Fruit fly (Drosophila melanogaster) whole organism, embryonic: ENCODE results near the gene CG17819.

ENCODE experiments used
- Bgb ChIP-seq: fragments of 200-800 bp; sonication (Bioruptor generic); IDR thresholded peaks from 2 replicates; pipeline ENCODE4 v1.3.6; 2022; ENCODE audit warnings: missing biosample characterization, missing genetic modification characterization; ENCODE audit not compliant: partially characterized antibody
- CG10267 ChIP-seq: fragments of 200-800 bp; sonication (Bioruptor generic); optimal IDR thresholded peaks from 2 replicates; lab custom pipeline; 2018; ENCODE audit warnings: missing biosample characterization, mild to moderate bottlenecking, missing genetic modification characterization, moderate library complexity
- CG10274 ChIP-seq: fragments of 200-800 bp; sonication (Bioruptor generic); optimal IDR thresholded peaks from 3 replicates; lab custom pipeline; 2017; ENCODE audit warnings: missing biosample characterization, mild to moderate bottlenecking, missing genetic modification characterization
- CG10979 ChIP-seq: fragments of 200-800 bp; sonication (Bioruptor generic); optimal IDR thresholded peaks from 2 replicates; lab custom pipeline; 2018; ENCODE audit warnings: missing biosample characterization, mild to moderate bottlenecking, missing genetic modification characterization, moderate library complexity
- CG15514 ChIP-seq: fragments of 200-800 bp; sonication (Bioruptor generic); optimal IDR thresholded peaks from 3 replicates; lab custom pipeline; 2017; ENCODE audit warnings: missing biosample characterization, missing genetic modification characterization, mild to moderate bottlenecking, moderate library complexity, missing genetic modification reagents
- CG2120 ChIP-seq: fragments of 200-800 bp; sonication (Bioruptor generic); optimal IDR thresholded peaks from 3 replicates; lab custom pipeline; 2016; ENCODE audit warnings: missing biosample characterization, missing genetic modification characterization
- CG3065 ChIP-seq: fragments of 200-800 bp; sonication (Bioruptor generic); optimal IDR thresholded peaks from 2 replicates; lab custom pipeline; 2016; ENCODE audit warnings: missing biosample characterization, missing genetic modification characterization
- CG34376 ChIP-seq: fragments of 200-800 bp; sonication (Bioruptor generic); optimal IDR thresholded peaks from 2 replicates; lab custom pipeline; 2018; ENCODE audit warnings: missing biosample characterization, mild to moderate bottlenecking, missing genetic modification characterization
- CG7987 ChIP-seq: fragments of 200-800 bp; sonication (Bioruptor generic); optimal IDR thresholded peaks from 2 replicates; lab custom pipeline; 2018; ENCODE audit warnings: missing biosample characterization, mild to moderate bottlenecking, missing genetic modification characterization, moderate library complexity
- CG9797 ChIP-seq: fragments of 200-800 bp; sonication (Bioruptor generic); optimal IDR thresholded peaks from 3 replicates; lab custom pipeline; 2018; ENCODE audit warnings: missing biosample characterization, mild to moderate bottlenecking, missing genetic modification characterization
- CG9932 ChIP-seq: fragments of 200-800 bp; sonication (Bioruptor generic); IDR thresholded peaks from 2 replicates; pipeline ENCODE4 v1.3.6; 2022; ENCODE audit warnings: missing biosample characterization, missing genetic modification characterization
- CTCF ChIP-seq: fragments of 200-800 bp; sonication (Bioruptor generic); optimal IDR thresholded peaks from 2 replicates; lab custom pipeline; 2017; ENCODE audit warnings: missing biosample characterization, mild to moderate bottlenecking, missing genetic modification characterization, moderate library complexity
- Dll ChIP-seq: fragments of 200-800 bp; sonication (Bioruptor generic); IDR thresholded peaks from 4 replicates; pipeline ENCODE4 v1.3.6; 2022; ENCODE audit warnings: missing biosample characterization, missing genetic modification characterization; ENCODE audit not compliant: partially characterized antibody
- Dp ChIP-seq: fragments of 200-800 bp; sonication (Bioruptor generic); optimal IDR thresholded peaks from 2 replicates; lab custom pipeline; 2018; ENCODE audit warnings: missing biosample characterization, mild to moderate bottlenecking, missing genetic modification characterization, moderate library complexity
- Dref ChIP-seq: fragments of 200-800 bp; sonication (Bioruptor generic); IDR thresholded peaks from 2 replicates; pipeline ENCODE4 v1.3.6; 2022; ENCODE audit warnings: missing biosample characterization, missing genetic modification characterization
- Ets65A ChIP-seq: fragments of 200-800 bp; sonication (Bioruptor generic); peaks from one replicate; lab custom pipeline; 2016; ENCODE audit warnings: missing biosample characterization, missing genetic modification characterization
- HHEX ChIP-seq: fragments of 200-800 bp; sonication (Bioruptor generic); optimal IDR thresholded peaks from 3 replicates; lab custom pipeline; 2017; ENCODE audit warnings: missing biosample characterization, mild to moderate bottlenecking, missing genetic modification characterization, missing genetic modification reagents
- Hmx ChIP-seq: fragments of 200-800 bp; sonication (Bioruptor generic); optimal IDR thresholded peaks from 2 replicates; lab custom pipeline; 2016; ENCODE audit warnings: missing biosample characterization, missing genetic modification characterization
- Lhr ChIP-seq: fragments of 200-800 bp; sonication (Bioruptor generic); optimal IDR thresholded peaks from 3 replicates; lab custom pipeline; 2017; ENCODE audit warnings: mild to moderate bottlenecking, missing biosample characterization, missing genetic modification reagents, missing genetic modification characterization
- Med ChIP-seq: fragments of 200-800 bp; sonication (Bioruptor generic); peaks from one replicate; lab custom pipeline; 2016; ENCODE audit warnings: missing biosample characterization, missing genetic modification characterization, mild to moderate bottlenecking, inconsistent platforms, moderate library complexity
- NFAT ChIP-seq: fragments of 200-800 bp; sonication (Bioruptor generic); IDR thresholded peaks from 2 replicates; pipeline ENCODE4 v1.3.6; 2022; ENCODE audit warnings: missing biosample characterization, missing genetic modification characterization
- Nf-YA ChIP-seq: fragments of 200-800 bp; sonication (Bioruptor generic); IDR thresholded peaks from 2 replicates; pipeline ENCODE4 v1.3.6; 2022; ENCODE audit warnings: missing biosample characterization, missing genetic modification characterization
- Oli ChIP-seq: fragments of 200-800 bp; sonication (Bioruptor generic); optimal IDR thresholded peaks from 2 replicates; lab custom pipeline; 2018; ENCODE audit warnings: missing biosample characterization, mild to moderate bottlenecking, missing genetic modification characterization, moderate library complexity
- Ptx1 ChIP-seq: fragments of 200-800 bp; sonication (Bioruptor generic); IDR thresholded peaks from 2 replicates; pipeline ENCODE4 v1.3.6; 2022; ENCODE audit warnings: missing biosample characterization, missing genetic modification characterization
- Six4 ChIP-seq: fragments of 200-800 bp; sonication (Bioruptor generic); optimal IDR thresholded peaks from 2 replicates; lab custom pipeline; 2016; ENCODE audit warnings: missing biosample characterization, missing genetic modification characterization
- Spps ChIP-seq: fragments of 200-800 bp; sonication (Bioruptor generic); optimal IDR thresholded peaks from 2 replicates; lab custom pipeline; 2018; ENCODE audit warnings: missing biosample characterization, mild to moderate bottlenecking, missing genetic modification characterization
- Sry-β ChIP-seq: fragments of 200-800 bp; sonication (Bioruptor generic); optimal IDR thresholded peaks from 2 replicates; lab custom pipeline; 2018; ENCODE audit warnings: missing biosample characterization, mild to moderate bottlenecking, missing genetic modification characterization, moderate library complexity
- Xrp1 ChIP-seq: fragments of 200-800 bp; sonication (Bioruptor generic); IDR thresholded peaks from 2 replicates; pipeline ENCODE4 v1.3.6; 2022; ENCODE audit warnings: missing biosample characterization, missing genetic modification characterization
- al ChIP-seq: fragments of 200-800 bp; sonication (Bioruptor generic); IDR thresholded peaks from 2 replicates; pipeline ENCODE4 v1.3.6; 2022; ENCODE audit warnings: missing biosample characterization, missing genetic modification characterization
- aop ChIP-seq: fragments of 200-800 bp; sonication (Bioruptor generic); IDR thresholded peaks from 2 replicates; pipeline ENCODE4 v1.3.6; 2022; ENCODE audit warnings: missing biosample characterization, missing genetic modification characterization
- bab2 ChIP-seq: fragments of 200-800 bp; sonication (Bioruptor generic); optimal IDR thresholded peaks from 2 replicates; lab custom pipeline; 2016; ENCODE audit warnings: missing biosample characterization, missing genetic modification characterization
- cwo ChIP-seq: fragments of 200-800 bp; sonication (Bioruptor generic); optimal IDR thresholded peaks from 3 replicates; lab custom pipeline; 2017; ENCODE audit warnings: missing biosample characterization, missing genetic modification characterization, mild to moderate bottlenecking, moderate library complexity, missing genetic modification reagents
- dmrt99B ChIP-seq: fragments of 200-800 bp; sonication (Bioruptor generic); optimal IDR thresholded peaks from 2 replicates; lab custom pipeline; 2018; ENCODE audit warnings: missing biosample characterization, mild to moderate bottlenecking, missing genetic modification characterization, moderate library complexity
- en ChIP-seq: fragments of 200-800 bp; sonication (Bioruptor generic); optimal IDR thresholded peaks from 2 replicates; lab custom pipeline; 2016; ENCODE audit warnings: missing biosample characterization, missing genetic modification characterization
- eyg ChIP-seq: fragments of 200-800 bp; sonication (Bioruptor generic); optimal IDR thresholded peaks from 3 replicates; lab custom pipeline; 2016; ENCODE audit warnings: missing biosample characterization, missing genetic modification characterization
- gce ChIP-seq: fragments of 200-800 bp; sonication (Bioruptor generic); IDR thresholded peaks from 3 replicates; pipeline ENCODE4 v1.3.6; 2022; ENCODE audit warnings: missing biosample characterization, missing genetic modification characterization
- gro ChIP-seq: fragments of 200-800 bp; sonication (Bioruptor generic); optimal IDR thresholded peaks from 2 replicates; lab custom pipeline; 2016; ENCODE audit warnings: missing biosample characterization, missing genetic modification characterization
- gsb ChIP-seq: fragments of 200-800 bp; sonication (Bioruptor generic); IDR thresholded peaks from 2 replicates; pipeline ENCODE4 v1.3.6; 2022; ENCODE audit warnings: missing biosample characterization, missing genetic modification characterization
- jing ChIP-seq: fragments of 200-800 bp; sonication (Bioruptor generic); optimal IDR thresholded peaks from 2 replicates; lab custom pipeline; 2018; ENCODE audit warnings: missing biosample characterization, mild to moderate bottlenecking, missing genetic modification characterization
- kay ChIP-seq: fragments of 200-800 bp; sonication (Bioruptor generic); optimal IDR thresholded peaks from 2 replicates; lab custom pipeline; 2016; ENCODE audit warnings: missing biosample characterization, missing genetic modification characterization
- lilli ChIP-seq: fragments of 200-800 bp; sonication (Bioruptor generic); optimal IDR thresholded peaks from 3 replicates; lab custom pipeline; 2016; ENCODE audit warnings: missing biosample characterization, missing genetic modification characterization
- lov ChIP-seq, 2 experiments: fragments of 200-800 bp in 1 of 2; fragments of >200 bp in 1 of 2; sonication (Bioruptor generic) in 1 of 2; IDR thresholded peaks in 1 of 2; optimal IDR thresholded peaks in 1 of 2; 2 replicates in 1 of 2; 3 replicates in 1 of 2; pipeline versions ENCODE4 v1.3.6 to Lab custom; 2017 to 2022; ENCODE audit warnings: missing biosample characterization in 1 of 2, missing genetic modification characterization in 1 of 2
- mld ChIP-seq: fragments of 200-800 bp; sonication (Bioruptor generic); IDR thresholded peaks from 3 replicates; pipeline ENCODE4 v1.3.6; 2022; ENCODE audit warnings: missing biosample characterization, missing genetic modification characterization; ENCODE audit not compliant: partially characterized antibody
- pita ChIP-seq: fragments of 200-800 bp; sonication (Bioruptor generic); optimal IDR thresholded peaks from 2 replicates; lab custom pipeline; 2017; ENCODE audit warnings: missing biosample characterization, mild to moderate bottlenecking, missing genetic modification characterization
- run ChIP-seq: fragments of 200-800 bp; sonication (Bioruptor generic); optimal IDR thresholded peaks from 3 replicates; lab custom pipeline; 2018; ENCODE audit warnings: missing biosample characterization, mild to moderate bottlenecking, missing genetic modification characterization
- sna ChIP-seq: fragments of 200-800 bp; sonication (Bioruptor generic); IDR thresholded peaks from 2 replicates; pipeline ENCODE4 v1.3.6; 2022; ENCODE audit warnings: missing biosample characterization, missing genetic modification characterization; ENCODE audit not compliant: partially characterized antibody
- sug ChIP-seq: fragments of 200-800 bp; optimal IDR thresholded peaks from 2 replicates; lab custom pipeline; 2019; ENCODE audit warnings: missing biosample characterization, mild to moderate bottlenecking, missing genetic modification characterization, moderate library complexity
- zen ChIP-seq: fragments of 200-800 bp; sonication (Bioruptor generic); optimal IDR thresholded peaks from 3 replicates; lab custom pipeline; 2018; ENCODE audit warnings: missing biosample characterization, mild to moderate bottlenecking, missing genetic modification characterization, moderate library complexity

The CG17819 gene

DNA sequence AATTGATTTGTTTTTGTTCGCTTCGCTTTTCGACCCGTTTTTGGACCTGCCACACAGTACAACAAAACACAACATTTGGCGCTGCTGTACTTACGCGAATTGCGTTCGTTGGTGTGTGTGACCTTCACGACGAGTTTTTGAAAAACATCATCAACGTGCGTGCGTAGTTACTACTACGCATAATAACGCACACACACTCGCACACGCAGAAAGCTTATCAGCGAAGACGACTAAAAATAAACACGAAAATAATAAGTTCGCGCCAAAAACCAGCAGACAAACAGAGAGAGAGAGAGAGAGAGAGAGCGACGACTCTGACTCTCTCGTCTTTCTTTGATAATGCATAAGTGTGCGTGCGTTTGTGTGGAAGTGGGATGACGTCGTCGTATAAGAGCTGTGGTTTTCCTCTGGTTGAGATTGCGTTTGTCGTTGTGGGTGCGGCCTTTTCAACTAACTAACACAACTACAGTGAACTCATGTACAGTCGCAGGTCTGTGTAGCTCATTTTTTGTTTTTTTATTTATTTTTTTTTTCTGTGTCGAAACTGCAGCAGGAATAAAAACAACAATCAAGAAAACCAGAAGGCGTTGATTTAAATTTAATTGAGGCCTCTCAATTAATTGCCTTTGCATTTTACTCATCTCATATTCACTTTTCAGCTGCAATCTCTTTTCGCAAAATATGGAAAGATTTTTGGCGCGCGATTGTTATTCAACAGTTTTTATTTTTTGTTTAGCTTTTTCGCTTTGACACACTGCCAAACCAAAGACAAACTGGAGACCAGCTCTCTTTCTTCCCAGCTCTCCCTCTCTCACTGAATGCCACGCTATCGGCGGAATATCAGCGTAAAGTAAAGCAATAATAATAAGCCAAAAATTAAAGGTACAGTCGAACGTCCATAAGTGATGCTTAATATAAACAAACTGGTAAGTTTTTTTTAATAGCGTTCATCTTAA, 31.5 kb downstream of the CG17819 start (continued):
- no peak for TF ChIP-seq gsb (GFP tag; lab: Robert Waterston, UW)
- no peak for TF ChIP-seq Hmx (GFP tag; lab: Kevin White, UChicago)
- no peak for TF ChIP-seq CG15514 (GFP tag; lab: Kevin White, UChicago)
- peak; percentile 44 for TF ChIP-seq sug
- TF ChIP-seq kay (GFP tag; lab: Kevin White, UChicago), result no peak
- peak; percentile 27 for TF ChIP-seq eyg (GFP tag; lab: Kevin White, UChicago)
- 0 out of 2 replicates have a peak, but pooled peaks have one; percentile 17 for TF ChIP-seq Ptx1 (GFP tag; lab: Robert Waterston, UW)
- no peak for TF ChIP-seq Dref (GFP tag; lab: Robert Waterston, UW)
- no peak for TF ChIP-seq CTCF (GFP tag; lab: Kevin White, UChicago)
- TF ChIP-seq Dp (GFP tag; lab: Kevin White, UChicago), result peak; percentile 63
- TF ChIP-seq zen (tag; lab: Kevin White, UChicago), result no peak
- no peak for TF ChIP-seq aop
- peak; percentile 7 for TF ChIP-seq cwo (GFP tag; lab: Kevin White, UChicago)
- TF ChIP-seq Dll (GFP tag; lab: Robert Waterston, UW), result no peak
- no peak for TF ChIP-seq Six4 (GFP tag; lab: Kevin White, UChicago)
- no peak for TF ChIP-seq jing (GFP tag; lab: Kevin White, UChicago)
- no peak for TF ChIP-seq CG10274 (GFP tag; lab: Kevin White, UChicago)
- no peak for TF ChIP-seq Sry-β
- peak; percentile 66 for TF ChIP-seq CG7987 (GFP tag; lab: Kevin White, UChicago)
- TF ChIP-seq Xrp1 (GFP tag; lab: Robert Waterston, UW), result peak; percentile 32; the same call in 1 of the 2 replicates
- TF ChIP-seq Lhr (GFP tag; lab: Kevin White, UChicago), result no peak
- TF ChIP-seq lilli, result no peak
- no peak for TF ChIP-seq Ets65A (GFP tag; lab: Kevin White, UChicago)
- TF ChIP-seq CG3065 (GFP tag; lab: Kevin White, UChicago), result no peak
- TF ChIP-seq CG9932 (GFP tag; lab: Robert Waterston, UW), result peak; percentile 22; the same call in 1 of the 2 replicates
- TF ChIP-seq Oli, result no peak
- peak; percentile 3 for TF ChIP-seq CG34376 (GFP tag; lab: Kevin White, UChicago)
- no peak for TF ChIP-seq HHEX
- TF ChIP-seq run (tag; lab: Kevin White, UChicago), result peak; percentile 8
- peak; percentile 68 for TF ChIP-seq Med
- TF ChIP-seq gro (GFP tag; lab: Kevin White, UChicago), result peak; percentile 68
- no peak for TF ChIP-seq mld
- TF ChIP-seq Nf-YA (GFP tag; lab: Robert Waterston, UW), result no peak
- TF ChIP-seq NFAT (GFP tag; lab: Robert Waterston, UW), result no peak
- TF ChIP-seq CG9797, result no peak
- peak; percentile 18 for TF ChIP-seq CG2120 (GFP tag; lab: Kevin White, UChicago)
- TF ChIP-seq pita (GFP tag; lab: Kevin White, UChicago), result no peak
- TF ChIP-seq Spps (tag; lab: Kevin White, UChicago), result no peak
- peak; percentile 17 for TF ChIP-seq dmrt99B (tag; lab: Kevin White, UChicago)
- TF ChIP-seq en (GFP tag; lab: Kevin White, UChicago), result no peak
- no peak for TF ChIP-seq CG10979 (tag; lab: Kevin White, UChicago)
- peak; percentile 28; the same call in 1 of the 2 replicates for TF ChIP-seq Bgb (GFP tag; lab: Robert Waterston, UW)
- no peak for TF ChIP-seq bab2 (GFP tag; lab: Kevin White, UChicago)
- TF ChIP-seq CG10267 (tag; lab: Kevin White, UChicago), result no peak
- no peak for TF ChIP-seq gce
- TF ChIP-seq al (GFP tag; lab: Robert Waterston, UW), result 0 out of 2 replicates have a peak, but pooled peaks have one; percentile 12
- no peak for TF ChIP-seq lov (optimal IDR thresholded peaks at IDR 0.05; lab: Kevin White, UChicago)
- TF ChIP-seq lov (GFP tag; IDR thresholded peaks at IDR 0.05; lab: Robert Waterston, UW), result 0 out of 3 replicates have a peak, but pooled peaks have one; percentile 70
- no peak for TF ChIP-seq sna
